Worm (Caenorhabditis elegans) whole organism, mixed stage, embryonic: ENCODE data around the gene gegf-1.

Experiments
- blmp-1 ChIP-seq: fragments of 150-350 bp; optimal IDR thresholded peaks from 2 replicates; lab custom pipeline; 2014; ENCODE audit warnings: missing biosample characterization, missing genetic modification characterization
- ceh-43 ChIP-seq: fragments of 200-800 bp; sonication (Bioruptor generic); optimal IDR thresholded peaks from 2 replicates; lab custom pipeline; 2018; ENCODE audit warnings: mild to moderate bottlenecking, missing genetic modification characterization, moderate library complexity, missing compliant biosample characterization
- elt-3 ChIP-seq: fragments of 150-350 bp; optimal IDR thresholded peaks from 2 replicates; lab custom pipeline; 2014; ENCODE audit warnings: missing biosample characterization, missing genetic modification characterization
- nhr-12 ChIP-seq: fragments of 150-350 bp; optimal IDR thresholded peaks from 2 replicates; lab custom pipeline; 2014; ENCODE audit warnings: missing biosample characterization, missing genetic modification characterization
- pha-4 ChIP-seq: fragments of 150-350 bp; optimal IDR thresholded peaks from 2 replicates; lab custom pipeline; 2018; ENCODE audit warnings: missing biosample characterization, missing genetic modification reagents, missing genetic modification characterization
- snpc-4 ChIP-seq: fragments of 150-350 bp; optimal IDR thresholded peaks from 2 replicates; lab custom pipeline; 2014; ENCODE audit warnings: missing biosample characterization, missing genetic modification characterization
- unc-120 ChIP-seq: sonication (generic microtip); optimal IDR thresholded peaks from 2 replicates; lab custom pipeline; 2017; ENCODE audit warnings: missing genetic modification characterization, missing compliant biosample characterization; ENCODE audit not compliant: poor library complexity, severe bottlenecking
- unc-39 ChIP-seq: fragments of 150-350 bp; optimal IDR thresholded peaks from 2 replicates; lab custom pipeline; 2014; ENCODE audit warnings: missing biosample characterization, missing genetic modification characterization
- unc-62 ChIP-seq: fragments of 150-350 bp; optimal IDR thresholded peaks from 2 replicates; lab custom pipeline; 2014; ENCODE audit warnings: missing biosample characterization, missing genetic modification reagents, missing genetic modification characterization

- TF ChIP-seq pha-4 (tag; lab: Kevin White, UChicago) (no peak), elt-3 (tag; lab: Kevin White, UChicago) (no peak), snpc-4 (no peak), nhr-12 (tag; lab: Kevin White, UChicago) (no peak), unc-120 (tag; lab: Kevin White, UChicago) (no peak), unc-39 (tag; lab: Kevin White, UChicago) (no peak), blmp-1 (tag; lab: Kevin White, UChicago) (no peak), unc-62 (GFP tag; lab: Kevin White, UChicago) (no peak), ceh-43 (no peak)
Observed at ce11 chrIV:162530-162929, 4.8 kb upstream of the gegf-1 start, which contains the start of gene Y38C1AA.6.
